Fruit fly (Drosophila melanogaster) S2 (cell line): ENCODE measurements around the gene cv-c.

ENCODE experiments used
- CG8478 ChIP-seq: fragments of >200 bp; optimal IDR thresholded peaks from 2 replicates; lab custom pipeline; 2018
- CTCF ChIP-seq, 2 experiments: fragments of >200 bp; optimal IDR thresholded peaks; 2 replicates each; lab custom pipeline; 2018

DNA sequence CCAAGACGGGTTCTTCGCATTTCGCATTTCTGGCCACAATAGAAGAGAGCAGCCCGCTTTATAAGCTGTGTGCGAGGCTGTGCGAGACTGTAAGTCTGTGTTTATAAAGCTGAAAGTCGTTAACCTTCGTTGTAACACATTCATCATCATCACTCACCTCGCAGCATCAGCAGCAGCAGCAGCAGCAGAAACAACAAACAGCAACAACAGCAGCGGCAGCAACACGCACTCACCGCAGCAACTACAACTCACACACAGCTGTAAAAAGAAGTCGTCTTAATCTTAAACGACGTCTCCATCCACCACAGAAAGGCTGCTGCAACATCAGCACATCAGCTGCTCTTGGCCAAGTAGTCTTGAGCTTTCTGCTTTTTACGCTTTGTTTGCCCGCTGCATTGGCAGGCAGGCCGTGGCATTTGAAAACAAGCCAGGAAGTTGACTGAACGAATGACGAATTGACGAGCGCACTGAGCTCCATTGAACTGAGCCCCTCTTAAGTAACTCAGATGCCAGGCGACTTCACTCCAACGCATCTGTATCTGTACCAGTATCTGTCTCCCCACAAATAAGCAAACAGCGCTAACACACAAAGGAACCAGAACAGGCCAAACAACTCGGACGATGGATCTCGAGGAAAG, 12.7 kb downstream of the cv-c start:
- TF ChIP-seq CG8478 (lab: Kevin White, UChicago) (no peak), CTCF (optimal IDR thresholded peaks at IDR 0.05; lab: Kevin White, UChicago) (no peak)
